Fruit fly (Drosophila melanogaster) whole organism, embryonic: ENCODE results near the gene Vdup1.

Experiments
- BEAF-32 ChIP-seq: fragments of 200-800 bp; sonication (Bioruptor generic); optimal IDR thresholded peaks from 3 replicates; lab custom pipeline; 2017; ENCODE audit warnings: missing biosample characterization, missing genetic modification characterization, mild to moderate bottlenecking, moderate library complexity, missing genetic modification reagents
- CG10431 ChIP-seq: fragments of 200-800 bp; sonication (Bioruptor generic); optimal IDR thresholded peaks from 3 replicates; lab custom pipeline; 2018; ENCODE audit warnings: missing biosample characterization, mild to moderate bottlenecking, missing genetic modification characterization
- CG12299 ChIP-seq: fragments of 200-800 bp; sonication (Bioruptor generic); optimal IDR thresholded peaks from 2 replicates; lab custom pipeline; 2018; ENCODE audit warnings: missing biosample characterization, mild to moderate bottlenecking, missing genetic modification characterization
- CG14014 ChIP-seq: fragments of 200-800 bp; sonication (Bioruptor generic); IDR thresholded peaks from 2 replicates; pipeline ENCODE4 v1.3.6; 2022; ENCODE audit warnings: missing biosample characterization, missing genetic modification characterization
- CG14965 ChIP-seq: fragments of 200-800 bp; sonication (Bioruptor generic); optimal IDR thresholded peaks from 2 replicates; lab custom pipeline; 2016; ENCODE audit warnings: missing biosample characterization, missing genetic modification characterization, borderline replicate concordance
- CG15011 ChIP-seq: fragments of 200-800 bp; sonication (Bioruptor generic); optimal IDR thresholded peaks from 3 replicates; lab custom pipeline; 2018; ENCODE audit warnings: missing biosample characterization, mild to moderate bottlenecking, missing genetic modification characterization
- CG15696 ChIP-seq: fragments of 200-800 bp; sonication (Bioruptor generic); optimal IDR thresholded peaks from 2 replicates; lab custom pipeline; 2019; ENCODE audit warnings: missing biosample characterization, mild to moderate bottlenecking, missing genetic modification characterization, moderate library complexity
- CG17361 ChIP-seq: fragments of 200-800 bp; sonication (Bioruptor generic); IDR thresholded peaks from 3 replicates; pipeline ENCODE4 v1.3.6; 2022; ENCODE audit warnings: missing biosample characterization, missing genetic modification characterization
- CG1792 ChIP-seq: fragments of 200-800 bp; sonication (Bioruptor generic); optimal IDR thresholded peaks from 2 replicates; lab custom pipeline; 2016; ENCODE audit warnings: missing biosample characterization, missing genetic modification characterization
- CG18011 ChIP-seq: fragments of 200-800 bp; sonication (Bioruptor generic); optimal IDR thresholded peaks from 2 replicates; lab custom pipeline; 2017; ENCODE audit warnings: missing biosample characterization, missing genetic modification characterization, mild to moderate bottlenecking, moderate library complexity, missing genotype
- CG30403 ChIP-seq: fragments of 200-800 bp; sonication (Bioruptor generic); optimal IDR thresholded peaks from 3 replicates; lab custom pipeline; 2016; ENCODE audit warnings: missing biosample characterization, missing genetic modification characterization
- CG30431 ChIP-seq: fragments of 200-800 bp; sonication (Bioruptor generic); optimal IDR thresholded peaks from 2 replicates; lab custom pipeline; 2017; ENCODE audit warnings: missing biosample characterization, missing genetic modification characterization
- CG34224 ChIP-seq: fragments of 200-800 bp; sonication (Bioruptor generic); IDR thresholded peaks from 3 replicates; pipeline ENCODE4 v1.3.6; 2022; ENCODE audit warnings: missing biosample characterization, missing genetic modification characterization; ENCODE audit not compliant: partially characterized antibody
- CG7357 ChIP-seq: fragments of 200-800 bp; sonication (Bioruptor generic); IDR thresholded peaks from 3 replicates; pipeline ENCODE4 v1.3.6; 2022; ENCODE audit warnings: missing biosample characterization, missing genetic modification characterization
- CG7928 ChIP-seq: fragments of 200-800 bp; sonication (Bioruptor generic); optimal IDR thresholded peaks from 2 replicates; lab custom pipeline; 2017; ENCODE audit warnings: missing biosample characterization, mild to moderate bottlenecking, missing genetic modification characterization
- CG9797 ChIP-seq: fragments of 200-800 bp; sonication (Bioruptor generic); optimal IDR thresholded peaks from 3 replicates; lab custom pipeline; 2018; ENCODE audit warnings: missing biosample characterization, mild to moderate bottlenecking, missing genetic modification characterization
- D19B ChIP-seq: fragments of 200-800 bp; sonication (Bioruptor generic); optimal IDR thresholded peaks from 2 replicates; lab custom pipeline; 2017; ENCODE audit warnings: missing biosample characterization, mild to moderate bottlenecking, missing genetic modification characterization
- Dad ChIP-seq: fragments of 200-800 bp; sonication (Bioruptor generic); optimal IDR thresholded peaks from 3 replicates; lab custom pipeline; 2016; ENCODE audit warnings: missing biosample characterization, missing genetic modification characterization
- Dll ChIP-seq: fragments of 200-800 bp; sonication (Bioruptor generic); IDR thresholded peaks from 4 replicates; pipeline ENCODE4 v1.3.6; 2022; ENCODE audit warnings: missing biosample characterization, missing genetic modification characterization; ENCODE audit not compliant: partially characterized antibody
- Mad ChIP-seq: fragments of 200-800 bp; sonication (Bioruptor generic); optimal IDR thresholded peaks from 2 replicates; lab custom pipeline; 2016; ENCODE audit warnings: missing biosample characterization, missing genetic modification characterization
- Max ChIP-seq: fragments of 200-800 bp; sonication (Bioruptor generic); optimal IDR thresholded peaks from 2 replicates; lab custom pipeline; 2016; ENCODE audit warnings: missing biosample characterization, mild to moderate bottlenecking, missing genetic modification characterization
- Nf-YA ChIP-seq: fragments of 200-800 bp; sonication (Bioruptor generic); IDR thresholded peaks from 2 replicates; pipeline ENCODE4 v1.3.6; 2022; ENCODE audit warnings: missing biosample characterization, missing genetic modification characterization
- Side ChIP-seq: fragments of 200-800 bp; sonication (Bioruptor generic); optimal IDR thresholded peaks from 2 replicates; lab custom pipeline; 2016; ENCODE audit warnings: missing biosample characterization, missing genetic modification characterization
- Stat92E ChIP-seq, 3 experiments: fragments of >200 bp in 2 of 3; fragments of 200-800 bp in 1 of 3; sonication (Bioruptor generic) in 1 of 3; optimal IDR thresholded peaks; 2 replicates each; lab custom pipeline; 2017 to 2019; ENCODE audit warnings: missing biosample characterization in 3 of 3, missing genetic modification characterization in 3 of 3, mild to moderate bottlenecking in 1 of 3, moderate library complexity in 1 of 3
- Tbp ChIP-seq: fragments of >200 bp; optimal IDR thresholded peaks from 2 replicates; lab custom pipeline; 2018; ENCODE audit warnings: missing biosample characterization, missing genetic modification characterization
- Usf ChIP-seq: fragments of 200-800 bp; sonication (Bioruptor generic); optimal IDR thresholded peaks from 2 replicates; lab custom pipeline; 2017; ENCODE audit warnings: missing genotype, missing biosample characterization, missing genetic modification characterization
- ara ChIP-seq: fragments of 200-800 bp; sonication (Bioruptor generic); IDR thresholded peaks from 2 replicates; pipeline ENCODE4 v1.3.6; 2022; ENCODE audit warnings: missing biosample characterization, missing genetic modification characterization
- bab2 ChIP-seq: fragments of 200-800 bp; sonication (Bioruptor generic); optimal IDR thresholded peaks from 2 replicates; lab custom pipeline; 2016; ENCODE audit warnings: missing biosample characterization, missing genetic modification characterization
- btn ChIP-seq: fragments of 200-800 bp; sonication (Bioruptor generic); optimal IDR thresholded peaks from 2 replicates; lab custom pipeline; 2016; ENCODE audit warnings: missing biosample characterization, missing genetic modification characterization
- cato ChIP-seq: fragments of 200-800 bp; sonication (Bioruptor generic); optimal IDR thresholded peaks from 2 replicates; lab custom pipeline; 2016; ENCODE audit warnings: missing biosample characterization, missing genetic modification characterization, borderline replicate concordance
- crc ChIP-seq: fragments of 200-800 bp; sonication (Bioruptor generic); optimal IDR thresholded peaks from 2 replicates; lab custom pipeline; 2016; ENCODE audit warnings: missing biosample characterization, missing genetic modification characterization
- crol ChIP-seq: fragments of 200-800 bp; sonication (Bioruptor generic); IDR thresholded peaks from 2 replicates; pipeline ENCODE4 v1.3.6; 2022; ENCODE audit warnings: missing biosample characterization, missing genetic modification characterization
- emc ChIP-seq: fragments of 200-800 bp; sonication (Bioruptor generic); optimal IDR thresholded peaks from 2 replicates; lab custom pipeline; 2016; ENCODE audit warnings: missing biosample characterization, missing genetic modification characterization
- eyg ChIP-seq: fragments of 200-800 bp; sonication (Bioruptor generic); optimal IDR thresholded peaks from 3 replicates; lab custom pipeline; 2016; ENCODE audit warnings: missing biosample characterization, missing genetic modification characterization
- fu2 ChIP-seq: fragments of 200-800 bp; sonication (Bioruptor generic); optimal IDR thresholded peaks from 2 replicates; lab custom pipeline; 2016; ENCODE audit warnings: missing biosample characterization, missing genetic modification characterization
- gce ChIP-seq: fragments of 200-800 bp; sonication (Bioruptor generic); IDR thresholded peaks from 3 replicates; pipeline ENCODE4 v1.3.6; 2022; ENCODE audit warnings: missing biosample characterization, missing genetic modification characterization
- gcm2 ChIP-seq: fragments of 200-800 bp; sonication (Bioruptor generic); optimal IDR thresholded peaks from 2 replicates; lab custom pipeline; 2016; ENCODE audit warnings: missing biosample characterization, missing genetic modification characterization
- gsb ChIP-seq: fragments of 200-800 bp; sonication (Bioruptor generic); IDR thresholded peaks from 2 replicates; pipeline ENCODE4 v1.3.6; 2022; ENCODE audit warnings: missing biosample characterization, missing genetic modification characterization
- ham ChIP-seq: fragments of 200-800 bp; sonication (Bioruptor generic); IDR thresholded peaks from 2 replicates; pipeline ENCODE4 v1.3.6; 2022; ENCODE audit warnings: missing biosample characterization, missing genetic modification characterization
- ken ChIP-seq: fragments of 200-800 bp; sonication (Bioruptor generic); IDR thresholded peaks from 3 replicates; pipeline ENCODE4 v1.3.6; 2022; ENCODE audit warnings: missing biosample characterization, missing genetic modification characterization
- lov ChIP-seq, 2 experiments: fragments of 200-800 bp in 1 of 2; fragments of >200 bp in 1 of 2; sonication (Bioruptor generic) in 1 of 2; IDR thresholded peaks in 1 of 2; optimal IDR thresholded peaks in 1 of 2; 2 replicates in 1 of 2; 3 replicates in 1 of 2; pipeline versions ENCODE4 v1.3.6 to Lab custom; 2017 to 2022; ENCODE audit warnings: missing biosample characterization in 1 of 2, missing genetic modification characterization in 1 of 2
- luna ChIP-seq: fragments of 200-800 bp; sonication (Bioruptor generic); optimal IDR thresholded peaks from 2 replicates; lab custom pipeline; 2016; ENCODE audit warnings: missing biosample characterization, missing genetic modification characterization
- maf-S ChIP-seq: fragments of 200-800 bp; sonication (Bioruptor generic); optimal IDR thresholded peaks from 2 replicates; lab custom pipeline; 2016; ENCODE audit warnings: missing biosample characterization, missing genetic modification characterization
- mld ChIP-seq: fragments of 200-800 bp; sonication (Bioruptor generic); IDR thresholded peaks from 3 replicates; pipeline ENCODE4 v1.3.6; 2022; ENCODE audit warnings: missing biosample characterization, missing genetic modification characterization; ENCODE audit not compliant: partially characterized antibody
- seq ChIP-seq: fragments of 200-800 bp; sonication (Bioruptor generic); IDR thresholded peaks from 2 replicates; pipeline ENCODE4 v1.3.6; 2022; ENCODE audit warnings: missing biosample characterization, missing genetic modification characterization
- so ChIP-seq: fragments of 200-800 bp; sonication (Bioruptor generic); IDR thresholded peaks from 3 replicates; pipeline ENCODE4 v1.3.6; 2022; ENCODE audit warnings: missing biosample characterization, missing genetic modification characterization
- tup ChIP-seq: fragments of 200-800 bp; sonication (Bioruptor generic); optimal IDR thresholded peaks from 2 replicates; lab custom pipeline; 2016; ENCODE audit warnings: missing biosample characterization, mild to moderate bottlenecking, missing genetic modification characterization, moderate library complexity
- vvl ChIP-seq: fragments of 200-800 bp; sonication (Bioruptor generic); IDR thresholded peaks from 2 replicates; pipeline ENCODE4 v1.3.6; 2022; ENCODE audit warnings: missing biosample characterization, missing genetic modification characterization
- zfh2 ChIP-seq: fragments of 200-800 bp; sonication (Bioruptor generic); optimal IDR thresholded peaks from 2 replicates; lab custom pipeline; 2016; ENCODE audit warnings: missing biosample characterization, missing genetic modification characterization

Gene Vdup1

dm6 chr3L:128295-129117, 50.3 kb downstream of the Vdup1 start (continued):
- TF ChIP-seq Tbp (GFP tag; lab: Kevin White, UChicago) (no peak), so (GFP tag; lab: Robert Waterston, UW) (no peak; the same call in 2 of the 3 replicates), Mad (GFP tag; lab: Kevin White, UChicago) (no peak), gce (GFP tag; lab: Robert Waterston, UW) (no peak), CG9797 (GFP tag; lab: Kevin White, UChicago) (no peak), bab2 (GFP tag; lab: Kevin White, UChicago) (no peak), eyg (no peak), ken (no peak), CG7928 (no peak), Max (GFP tag; lab: Kevin White, UChicago) (peak; percentile 9), CG15696 (tag; lab: Kevin White, UChicago) (no peak), CG1792 (GFP tag; lab: Kevin White, UChicago) (no peak), D19B (GFP tag; lab: Kevin White, UChicago) (no peak), cato (GFP tag; lab: Kevin White, UChicago) (no peak), tup (GFP tag; lab: Kevin White, UChicago) (no peak), vvl (GFP tag; lab: Robert Waterston, UW) (peak; percentile 83), seq (GFP tag; lab: Robert Waterston, UW) (no peak), crc (GFP tag; lab: Kevin White, UChicago) (no peak), Side (no peak), maf-S (GFP tag; lab: Kevin White, UChicago) (no peak), zfh2 (GFP tag; lab: Kevin White, UChicago) (no peak), Dad (GFP tag; lab: Kevin White, UChicago) (no peak), Nf-YA (GFP tag; lab: Robert Waterston, UW) (no peak), btn (GFP tag; lab: Kevin White, UChicago) (no peak), CG10431 (GFP tag; lab: Kevin White, UChicago) (peak; percentile 25), CG17361 (no peak), fu2 (no peak), Usf (no peak), CG14965 (GFP tag; lab: Kevin White, UChicago) (no peak), Dll (0 out of 4 replicates have a peak, but pooled peaks have one; percentile 18), CG34224 (GFP tag; lab: Robert Waterston, UW) (peak; percentile 40; the same call in 1 of the 3 replicates), CG14014 (GFP tag; lab: Robert Waterston, UW) (no peak; the same call in 1 of the 2 replicates), crol (GFP tag; lab: Robert Waterston, UW) (peak; percentile 66; the same call in 1 of the 2 replicates), BEAF-32 (no peak), gsb (GFP tag; lab: Robert Waterston, UW) (no peak), ara (GFP tag; lab: Robert Waterston, UW) (no peak), CG30403 (GFP tag; lab: Kevin White, UChicago) (no peak), gcm2 (GFP tag; lab: Kevin White, UChicago) (no peak), emc (GFP tag; lab: Kevin White, UChicago) (no peak), ham (no peak), CG18011 (no peak), CG15011 (GFP tag; lab: Kevin White, UChicago) (no peak), CG7357 (GFP tag; lab: Robert Waterston, UW) (no peak), mld (GFP tag; lab: Robert Waterston, UW) (no peak), lov (optimal IDR thresholded peaks at IDR 0.05; lab: Kevin White, UChicago) (no peak), lov (GFP tag; IDR thresholded peaks at IDR 0.05; lab: Robert Waterston, UW) (peak; percentile 68; the same call in 1 of the 3 replicates), Stat92E (GFP tag; optimal IDR thresholded peaks at IDR 0.05; lab: Kevin White, UChicago) (peak in 1 of 3 experiments; percentile 28), luna (GFP tag; lab: Kevin White, UChicago) (no peak), CG30431 (GFP tag; lab: Kevin White, UChicago) (no peak), CG12299 (tag; lab: Kevin White, UChicago) (peak; percentile 18)
